Worm (Caenorhabditis elegans) whole organism, midembryonic: Measurements from ENCODE around the gene sluh-7.

Source experiments
- T22C8.4 ChIP-seq: fragments of 200-800 bp; sonication (Bioruptor generic); IDR thresholded peaks from 2 replicates; pipeline ENCODE4 v1.3.6; 2022; ENCODE audit warnings: missing genetic modification characterization, missing compliant biosample characterization
- cog-1 ChIP-seq: sonication (generic microtip); optimal IDR thresholded peaks from 2 replicates; lab custom pipeline; 2016; ENCODE audit warnings: missing genetic modification characterization, missing compliant biosample characterization
- flt-1 ChIP-seq: fragments of 200-800 bp; sonication (Bioruptor generic); IDR thresholded peaks from 2 replicates; pipeline ENCODE4 v1.3.6; 2022; ENCODE audit warnings: missing genetic modification characterization, missing compliant biosample characterization
- klf-2 ChIP-seq: fragments of 200-800 bp; sonication (Bioruptor generic); conservative IDR thresholded peaks from 2 replicates; pipeline ENCODE4 v1.3.6; 2022; ENCODE audit warnings: missing genetic modification reagents, missing genetic modification characterization, missing compliant biosample characterization
- med-1 ChIP-seq: sonication (generic microtip); optimal IDR thresholded peaks from 2 replicates; lab custom pipeline; 2017; ENCODE audit warnings: missing genetic modification characterization, mild to moderate bottlenecking, missing compliant biosample characterization, antibody characterized with exemption, missing genetic modification reagents; ENCODE audit not compliant: insufficient read depth
- ref-1 ChIP-seq: fragments of 200-800 bp; sonication (Bioruptor generic); conservative IDR thresholded peaks from 2 replicates; pipeline ENCODE4 v1.3.6; 2022; ENCODE audit warnings: missing genetic modification reagents, missing genetic modification characterization, missing compliant biosample characterization
- tab-1 ChIP-seq: fragments of 200-800 bp; sonication (Bioruptor generic); IDR thresholded peaks from 2 replicates; pipeline ENCODE4 v1.3.6; 2022; ENCODE audit warnings: missing genetic modification characterization, missing compliant biosample characterization
- ztf-23 ChIP-seq: fragments of 200-800 bp; sonication (Bioruptor generic); IDR thresholded peaks from 2 replicates; pipeline ENCODE4 v1.3.6; 2022; ENCODE audit warnings: missing genetic modification reagents, missing genetic modification characterization, missing compliant biosample characterization
- ztf-29 ChIP-seq: fragments of 200-800 bp; sonication (Bioruptor generic); IDR thresholded peaks from 2 replicates; pipeline ENCODE4 v1.3.6; 2022; ENCODE audit warnings: missing genetic modification reagents, missing genetic modification characterization, missing compliant biosample characterization

DNA sequence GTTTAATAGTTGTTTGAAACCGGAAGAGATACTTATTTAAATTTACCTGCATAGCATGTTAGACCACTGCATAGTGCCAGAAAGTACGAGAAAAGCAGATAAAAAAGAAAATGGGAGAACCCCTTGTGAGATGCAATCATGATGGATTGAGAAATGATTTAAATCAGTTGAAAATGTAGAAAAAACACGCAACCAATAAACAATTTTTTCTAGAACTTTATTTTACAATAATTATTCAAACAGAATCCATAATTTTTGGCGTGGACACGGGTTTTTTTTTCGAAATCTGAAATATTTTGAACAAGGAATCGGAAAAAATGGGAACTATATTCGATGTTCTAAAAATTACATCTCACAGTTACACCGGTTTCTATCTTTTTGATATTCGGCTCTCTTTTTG is 23.7 kb upstream of the sluh-7 start, which contains the start of gene AC3.12:
- TF ChIP-seq cog-1, result no peak
- no peak for TF ChIP-seq klf-2 (GFP tag; lab: Robert Waterston, UW)
- no peak for TF ChIP-seq ref-1 (GFP tag; lab: Robert Waterston, UW)
- no peak for TF ChIP-seq ztf-29
- TF ChIP-seq T22C8.4, result no peak
- TF ChIP-seq flt-1 (GFP tag; lab: Robert Waterston, UW), result no peak
- no peak for TF ChIP-seq tab-1 (GFP tag; lab: Robert Waterston, UW)
- TF ChIP-seq med-1 (GFP tag; lab: Kevin White, UChicago), result no peak
- no peak for TF ChIP-seq ztf-23 (GFP tag; lab: Robert Waterston, UW)
